Fruit fly (Drosophila melanogaster) S2 (cell line): ENCODE results near the gene Ada2a.

ENCODE experiments used
- CG8478 ChIP-seq: fragments of >200 bp; optimal IDR thresholded peaks from 2 replicates; lab custom pipeline; 2018
- CTCF ChIP-seq, 2 experiments: fragments of >200 bp; optimal IDR thresholded peaks; 2 replicates each; lab custom pipeline; 2018

Ada2a gene

dm6 chr3R:18226043-18226808 is 29.1 kb downstream of the Ada2a start, which contains the start of the genes CG7168 and Mdh2:
Gene CG7168, minus strand, starts transcription at chr3R:18226082.
Gene Mdh2, plus strand, starts transcription at chr3R:18226396.
- TF ChIP-seq CTCF (optimal IDR thresholded peaks at IDR 0.05; lab: Kevin White, UChicago) (no peak), CG8478 (no peak)

dm6 chr3R:18223434-18223833 is 31.9 kb downstream of the Ada2a start, which contains the start of the genes mTerf5 and Non3:
Gene mTerf5, minus strand, starts transcription at chr3R:18223682.
Gene Non3, plus strand, starts transcription at chr3R:18223722.
- TF ChIP-seq CG8478, result no peak
- no peak for TF ChIP-seq CTCF (optimal IDR thresholded peaks at IDR 0.05; lab: Kevin White, UChicago)

dm6 chr3R:18220211-18220749 is 35.0 kb downstream of the Ada2a start, which contains the start of the genes CG7988 and CG7183:
Gene CG7988, plus strand, starts transcription at chr3R:18220526.
Gene CG7183, minus strand, starts transcription at chr3R:18220699.
- TF ChIP-seq CG8478 (no peak), CTCF (optimal IDR thresholded peaks at IDR 0.05; lab: Kevin White, UChicago) (no peak)

DNA sequence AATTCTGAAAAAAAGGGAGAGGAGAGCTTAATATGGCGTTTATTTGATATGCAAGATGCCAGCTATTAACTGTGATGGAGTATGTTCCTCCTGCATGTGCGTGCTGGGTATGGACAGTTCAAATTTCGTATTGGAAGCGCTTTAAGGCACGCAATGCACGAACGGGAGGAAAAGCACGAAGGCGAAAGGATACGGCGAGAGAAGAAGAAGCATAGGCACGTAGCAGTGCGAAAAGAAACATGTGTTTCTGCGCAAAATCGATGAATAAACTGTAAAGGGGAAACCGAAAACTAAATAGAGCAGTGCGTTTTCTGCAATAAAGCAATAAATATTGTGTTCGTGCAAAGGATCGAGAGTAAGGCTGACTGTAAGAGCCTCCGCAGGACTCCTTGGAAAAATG is 39.4 kb downstream of the Ada2a start, which contains the start of gene CG14314:
Gene CG14314, plus strand, starts transcription at position 243 of the 400 bp plus-strand sequence.
- TF ChIP-seq CG8478 (no peak), CTCF (optimal IDR thresholded peaks at IDR 0.05; lab: Kevin White, UChicago) (no peak)

DNA sequence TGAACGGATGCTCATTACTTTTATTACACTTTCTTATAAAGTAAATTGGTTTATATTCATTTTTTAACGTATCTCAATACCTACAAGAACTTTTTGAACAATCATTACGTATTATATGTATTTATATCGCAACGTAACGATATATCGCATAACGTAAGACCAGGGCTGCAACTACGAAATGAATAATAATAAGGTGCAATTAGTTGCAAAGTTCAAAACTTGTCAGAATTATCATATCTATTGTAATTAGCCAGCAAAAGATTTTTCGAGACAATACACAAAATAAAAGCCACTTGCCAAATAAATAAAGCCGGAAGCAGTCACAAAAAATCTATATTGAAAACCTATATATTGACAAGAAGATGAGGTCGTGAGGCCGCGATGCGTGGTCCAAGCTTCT is 40.0 kb downstream of the Ada2a start:
- TF ChIP-seq CG8478 (no peak), CTCF (optimal IDR thresholded peaks at IDR 0.05; lab: Kevin White, UChicago) (no peak)

- TF ChIP-seq CTCF (optimal IDR thresholded peaks at IDR 0.05; lab: Kevin White, UChicago), result no peak
- no peak for TF ChIP-seq CG8478
These were observed 46.8 kb downstream of the Ada2a start, which contains the start of gene CG44158 for dm6 chr3R:18208479-18208878. Gene CG44158, plus strand, starts transcription at chr3R:18208779.
